Worm (Caenorhabditis elegans): ENCODE results near the gene lgc-49.
"Not testable (repeated sequence)": the region's sequence is repeated elsewhere in the genome, so short reads cannot be mapped to it uniquely, and the experiment has no call there.

DNA sequence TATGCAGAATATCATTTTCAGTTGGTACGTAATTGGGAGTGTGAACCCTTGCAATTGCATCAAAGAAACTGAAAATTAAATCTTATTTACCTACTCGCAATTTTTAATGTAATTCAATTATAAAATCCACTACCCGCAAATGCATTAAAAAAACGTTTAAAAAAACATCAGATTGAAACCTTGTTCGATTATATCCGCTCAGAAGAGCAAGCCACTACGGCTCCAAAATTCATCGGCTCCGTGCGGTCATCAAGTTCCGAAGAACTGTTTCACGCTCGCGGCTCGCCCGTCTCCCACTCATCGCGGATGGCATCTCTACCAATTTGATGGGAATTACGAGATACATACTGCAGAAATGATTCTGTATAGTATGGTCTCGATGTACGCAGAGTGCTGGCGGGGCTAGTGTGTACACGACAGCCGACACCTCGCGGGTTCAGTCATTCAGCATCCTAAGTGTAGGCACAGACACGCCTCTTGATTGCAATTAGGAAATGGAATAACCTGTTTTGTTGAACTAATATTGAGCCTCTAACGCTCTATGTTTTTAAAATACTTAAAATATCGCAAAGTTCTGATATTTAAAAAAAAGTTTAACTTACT lies 15.6 kb upstream of the lgc-49 start:
- peak in 1 of 2 experiments; percentile 6 for TF ChIP-seq lsy-2 (tag; optimal IDR thresholded peaks at IDR 0.05)
- TF ChIP-seq mep-1 (tag; optimal IDR thresholded peaks at IDR 0.05); skn-1 (tag; optimal IDR thresholded peaks at IDR 0.05); sup-37 (GFP tag; optimal IDR thresholded peaks at IDR 0.05); fkh-10 (GFP tag; optimal IDR thresholded peaks at IDR 0.05): not testable (repeated sequence)

All from whole organism, L1 larva.